Worm (Caenorhabditis elegans): ENCODE data around the gene thoc-2.

Gene thoc-2

DNA sequence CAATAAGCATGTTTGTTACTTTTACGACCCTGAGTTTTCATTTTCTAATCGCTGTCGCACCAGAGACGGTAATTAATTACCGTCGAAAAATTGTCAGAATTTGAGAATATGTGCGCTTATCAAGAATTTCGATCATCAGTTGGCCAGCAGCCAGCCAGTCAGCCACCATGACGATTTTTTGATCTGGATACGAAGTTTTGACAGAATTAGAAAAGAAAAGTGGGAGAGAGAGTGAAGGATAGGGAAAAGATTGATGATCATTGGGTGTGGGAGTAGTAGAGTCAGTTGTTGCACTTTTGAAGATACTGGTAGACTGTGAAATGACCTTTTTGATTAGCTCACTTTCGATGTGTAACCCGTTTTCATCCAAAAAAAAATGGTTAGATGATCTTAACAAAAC, 3.4 kb upstream of the thoc-2 start (continued):
- TF ChIP-seq nhr-48 (tag; optimal IDR thresholded peaks at IDR 0.05) (no peak), egl-43 (GFP tag; IDR thresholded peaks at IDR 0.05) (no peak), daf-16 (GFP tag; optimal IDR thresholded peaks at IDR 0.05) (no peak), daf-16 (tag; optimal IDR thresholded peaks at IDR 0.05) (no peak)

DNA sequence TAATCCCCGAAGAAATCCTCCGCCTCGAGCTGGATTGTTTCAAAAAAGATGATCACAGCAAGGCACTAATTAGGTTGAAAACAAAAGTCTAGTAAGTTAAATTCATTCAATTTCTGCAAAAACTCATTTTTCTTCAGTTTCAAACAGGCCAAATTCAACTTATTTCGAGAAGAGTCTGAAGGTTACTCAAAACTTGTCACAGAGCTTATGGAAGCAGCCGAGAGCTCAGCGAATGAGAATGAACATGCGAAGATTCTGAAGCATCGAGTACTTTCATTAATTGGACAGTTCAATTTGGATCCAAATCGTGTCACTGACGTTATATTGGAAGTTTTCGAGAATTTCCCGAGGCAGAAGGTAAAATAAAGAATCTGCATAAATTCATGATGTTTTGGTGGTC, 682 bp downstream of the thoc-2 start:
- peak in 1 of 2 experiments; percentile 97 for TF ChIP-seq unc-62 (GFP tag; optimal IDR thresholded peaks at IDR 0.05 in 1 of 2)
- TF ChIP-seq unc-62 (tag; optimal IDR thresholded peaks at IDR 0.05), result no peak
- TF ChIP-seq lin-38 (GFP tag; IDR thresholded peaks at IDR 0.05), result no peak

DNA sequence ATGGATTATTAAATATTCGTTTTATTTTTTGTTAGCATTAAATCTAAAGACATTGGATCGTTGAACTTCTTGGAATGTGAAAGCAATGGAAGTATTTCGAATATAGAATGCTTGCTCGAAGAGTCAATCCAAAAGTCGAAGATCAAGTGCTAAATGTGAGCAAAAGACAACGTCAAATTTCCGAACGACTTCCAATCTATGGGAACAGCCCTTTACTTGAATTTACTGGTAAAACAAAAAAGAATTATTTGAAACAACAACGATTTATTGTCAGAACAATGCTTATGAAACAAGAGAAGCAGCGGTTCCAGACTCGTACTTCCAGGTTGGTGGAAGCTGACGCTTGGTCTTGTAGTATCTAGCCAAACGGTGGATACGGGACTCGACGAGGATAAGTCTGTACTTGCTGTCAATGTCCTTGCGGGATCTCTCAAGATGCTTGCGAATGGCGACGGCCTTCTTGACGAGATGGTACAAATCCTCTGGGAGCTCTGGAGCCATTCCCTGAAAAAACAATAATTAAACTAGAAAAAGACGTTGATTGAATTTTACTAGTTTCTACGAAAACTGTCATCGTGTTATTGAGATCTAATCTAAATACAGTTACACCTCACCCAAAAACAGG, 6.1 kb downstream of the thoc-2 start:
- TF ChIP-seq egl-43 (GFP tag; IDR thresholded peaks at IDR 0.05) (0 out of 2 replicates have a peak, but pooled peaks have one; percentile 56), Y105C5A.15 (GFP tag; IDR thresholded peaks at IDR 0.05) (peak; percentile 61; the same call in 1 of the 2 replicates), pha-4 (GFP tag; IDR thresholded peaks at IDR 0.05) (peak; percentile 48; the same call in 1 of the 2 replicates), pha-4 (tag; optimal IDR thresholded peaks at IDR 0.05) (no peak), Y5F2A.4 (GFP tag; optimal IDR thresholded peaks at IDR 0.05) (no peak), lim-7 (GFP tag; IDR thresholded peaks at IDR 0.05) (peak; percentile 3; the same call in 1 of the 2 replicates), unc-39 (tag; optimal IDR thresholded peaks at IDR 0.05) (no peak), Y75B8A.6 (GFP tag; IDR thresholded peaks at IDR 0.05) (0 out of 2 replicates have a peak, but pooled peaks have one; percentile 6), aha-1 (tag) (peak; percentile 5), fos-1 (tag; optimal IDR thresholded peaks at IDR 0.05) (peak; percentile 21), ctbp-1 (GFP tag; IDR thresholded peaks at IDR 0.05) (peak; percentile 59; the same call in 1 of the 2 replicates), ama-1 (optimal IDR thresholded peaks at IDR 0.05) (peak; percentile 55), mxl-2 (GFP tag; conservative IDR thresholded peaks at IDR 0.05) (no peak), dmd-9 (GFP tag; IDR thresholded peaks at IDR 0.05) (no peak), daf-16 (GFP tag; optimal IDR thresholded peaks at IDR 0.05) (no peak), daf-16 (tag; optimal IDR thresholded peaks at IDR 0.05) (peak; percentile 16), T26A8.4 (GFP tag; IDR thresholded peaks at IDR 0.05) (peak; percentile 48; the same call in 1 of the 2 replicates), ceh-20 (GFP tag; IDR thresholded peaks at IDR 0.05) (0 out of 2 replicates have a peak, but pooled peaks have one; percentile 24), Y48G9A.11 (GFP tag; IDR thresholded peaks at IDR 0.05) (peak; percentile 81), fkh-10 (GFP tag; optimal IDR thresholded peaks at IDR 0.05) (no peak), F49E8.2 (tag; optimal IDR thresholded peaks at IDR 0.05; ENCODE audit: borderline replicate concordance) (peak; percentile 94), nhr-10 (tag; optimal IDR thresholded peaks at IDR 0.05) (no peak), zfp-2 (tag; optimal IDR thresholded peaks at IDR 0.05) (no peak), dmd-6 (GFP tag; IDR thresholded peaks at IDR 0.05) (no peak), dmd-8 (GFP tag; IDR thresholded peaks at IDR 0.05) (0 out of 2 replicates have a peak, but pooled peaks have one; percentile 6), php-3 (GFP tag; IDR thresholded peaks at IDR 0.05) (peak; percentile 46; the same call in 1 of the 2 replicates), mes-2 (tag; optimal IDR thresholded peaks at IDR 0.05; ENCODE audit: poor library complexity, severe bottlenecking) (peak; percentile 28), arid-1 (GFP tag; conservative IDR thresholded peaks at IDR 0.05) (peak; percentile 44; the same call in 1 of the 2 replicates), lsy-2 (tag; optimal IDR thresholded peaks at IDR 0.05) (peak in 1 of 2 experiments; percentile 7), snpc-1.2 (GFP tag; IDR thresholded peaks at IDR 0.05) (peak; percentile 36), tra-1 (GFP tag; IDR thresholded peaks at IDR 0.05) (peak; percentile 51; the same call in 1 of the 2 replicates), ceh-44 (GFP tag; IDR thresholded peaks at IDR 0.05) (no peak), lin-38 (GFP tag; IDR thresholded peaks at IDR 0.05) (peak; percentile 71), nhr-111 (GFP tag; optimal IDR thresholded peaks at IDR 0.05) (peak; percentile 7), zip-11 (GFP tag; IDR thresholded peaks at IDR 0.05) (no peak), spr-1 (tag; optimal IDR thresholded peaks at IDR 0.05) (peak; percentile 13), duxl-1 (tag; optimal IDR thresholded peaks at IDR 0.05; ENCODE audit: poor library complexity) (peak; percentile 67), aly-2 (tag; optimal IDR thresholded peaks at IDR 0.05) (no peak), T20F7.1 (GFP tag; optimal IDR thresholded peaks at IDR 0.05) (no peak), unc-130 (GFP tag; optimal IDR thresholded peaks at IDR 0.05) (peak; percentile 61), gei-8 (GFP tag; optimal IDR thresholded peaks at IDR 0.05) (peak; percentile 23), mdt-29 (GFP tag; IDR thresholded peaks at IDR 0.05) (peak; percentile 44; the same call in 1 of the 2 replicates)

Data from whole organism, L4 larva.